Worm (Caenorhabditis elegans): Measurements from ENCODE around the gene sdz-19.

ce11 chrX:12484749-12485148 is 18.4 kb downstream of the sdz-19 start, which contains the start of gene tbc-13:
- TF ChIP-seq nhr-77 (tag; optimal IDR thresholded peaks at IDR 0.05) (no peak), sea-2 (GFP tag; optimal IDR thresholded peaks at IDR 0.05) (no peak), zag-1 (tag; optimal IDR thresholded peaks at IDR 0.05) (no peak), lin-39 (tag; optimal IDR thresholded peaks at IDR 0.05) (no peak), ama-1 (optimal IDR thresholded peaks at IDR 0.05) (no peak), aly-2 (tag; optimal IDR thresholded peaks at IDR 0.05) (no peak), hmg-11 (tag; optimal IDR thresholded peaks at IDR 0.05) (no peak), nhr-11 (tag; optimal IDR thresholded peaks at IDR 0.05) (no peak), pha-4 (tag; optimal IDR thresholded peaks at IDR 0.05) (no peak)

All from whole organism, L3 larva.